Worm (Caenorhabditis elegans) whole organism, L4 larva: ENCODE measurements around the gene sca-1.

Experiments used
- ceh-82 ChIP-seq: sonication (generic microtip); optimal IDR thresholded peaks from 2 replicates; lab custom pipeline; 2017; ENCODE audit warnings: missing biosample characterization, missing genetic modification characterization
- fkh-10 ChIP-seq: fragments of 150-350 bp; optimal IDR thresholded peaks from 2 replicates; lab custom pipeline; 2014; ENCODE audit warnings: missing biosample characterization, missing genetic modification reagents, missing genetic modification characterization
- fos-1 ChIP-seq: fragments of 150-350 bp; optimal IDR thresholded peaks from 2 replicates; lab custom pipeline; 2014; ENCODE audit warnings: missing biosample characterization, missing genetic modification characterization
- sdz-12 ChIP-seq: fragments of 200-800 bp; sonication (Bioruptor generic); optimal IDR thresholded peaks from 2 replicates; lab custom pipeline; 2018; ENCODE audit warnings: mild to moderate bottlenecking, missing genetic modification characterization, missing compliant biosample characterization
- unc-130 ChIP-seq: sonication (generic microtip); optimal IDR thresholded peaks from 2 replicates; lab custom pipeline; 2016; ENCODE audit warnings: missing genetic modification reagents, missing genetic modification characterization, missing compliant biosample characterization
- unc-39 ChIP-seq: sonication (generic microtip); optimal IDR thresholded peaks from 2 replicates; lab custom pipeline; 2017; ENCODE audit warnings: missing biosample characterization, missing genetic modification characterization
- unc-62 ChIP-seq, 3 experiments: fragments of 150-350 bp in 1 of 3; sonication (generic microtip); optimal IDR thresholded peaks in 2 of 3; peaks in 1 of 3; 1 replicate in 1 of 3; 2 replicates in 2 of 3; lab custom pipeline; 2014 to 2017; ENCODE audit warnings: missing biosample characterization in 3 of 3, missing genetic modification characterization in 3 of 3, missing genetic modification reagents in 3 of 3, missing genotype in 1 of 3
- vab-7 ChIP-seq: fragments of 200-800 bp; sonication (Bioruptor generic); IDR thresholded peaks from 2 replicates; pipeline ENCODE4 v1.3.6; 2022; ENCODE audit warnings: missing genetic modification reagents, missing genetic modification characterization, missing compliant biosample characterization

DNA sequence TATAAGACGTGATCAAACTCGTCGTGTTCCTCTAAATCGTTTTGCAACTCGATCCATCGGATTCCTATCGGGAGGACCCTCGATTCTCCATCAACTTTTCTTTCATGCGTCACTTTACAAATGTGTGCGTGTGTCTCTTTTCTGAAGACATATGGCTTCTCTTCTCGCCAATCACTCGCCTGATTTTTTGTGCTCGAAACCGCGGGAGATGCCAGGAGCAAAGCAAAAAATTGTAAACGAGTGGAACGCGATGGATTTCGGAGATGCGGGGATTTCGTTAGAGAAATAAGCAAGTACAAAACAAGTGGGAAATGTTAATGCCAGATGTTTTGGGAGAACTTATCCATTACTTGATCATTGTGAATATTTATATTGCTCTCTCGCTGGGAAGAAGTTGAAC, 7.6 kb upstream of the sca-1 start:
- no peak for TF ChIP-seq fkh-10
- no peak for TF ChIP-seq sdz-12
- TF ChIP-seq unc-39, result no peak
- no peak for TF ChIP-seq vab-7 (GFP tag; lab: Robert Waterston, UW)
- no peak for TF ChIP-seq ceh-82 (tag; lab: Kevin White, UChicago)
- TF ChIP-seq fos-1 (tag; lab: Kevin White, UChicago), result no peak
- peak in 1 of 2 experiments; percentile 33 for TF ChIP-seq unc-62 (GFP tag; optimal IDR thresholded peaks at IDR 0.05 in 1 of 2; lab: Kevin White, UChicago)
- TF ChIP-seq unc-62 (tag; optimal IDR thresholded peaks at IDR 0.05; lab: Kevin White, UChicago), result no peak
- TF ChIP-seq unc-130 (GFP tag; lab: Kevin White, UChicago), result no peak
